Fruit fly (Drosophila melanogaster) whole organism, embryonic: Measurements from ENCODE around the gene NC2beta.

Experiments
- Aef1 ChIP-seq: fragments of 200-800 bp; sonication (Bioruptor generic); IDR thresholded peaks from 3 replicates; pipeline ENCODE4 v1.3.6; 2022; ENCODE audit warnings: missing biosample characterization, missing genetic modification characterization
- B-H1 ChIP-seq: fragments of 200-800 bp; sonication (Bioruptor generic); IDR thresholded peaks from 3 replicates; pipeline ENCODE4 v1.3.6; 2022; ENCODE audit warnings: missing biosample characterization, missing genetic modification characterization
- Bgb ChIP-seq: fragments of 200-800 bp; sonication (Bioruptor generic); IDR thresholded peaks from 2 replicates; pipeline ENCODE4 v1.3.6; 2022; ENCODE audit warnings: missing biosample characterization, missing genetic modification characterization; ENCODE audit not compliant: partially characterized antibody
- Blimp-1 ChIP-seq: fragments of 200-800 bp; sonication (Bioruptor generic); optimal IDR thresholded peaks from 3 replicates; lab custom pipeline; 2018; ENCODE audit warnings: missing biosample characterization, missing genetic modification characterization, mild to moderate bottlenecking, moderate library complexity, missing genetic modification reagents
- CG10565 ChIP-seq: fragments of 200-800 bp; sonication (Bioruptor generic); optimal IDR thresholded peaks from 3 replicates; lab custom pipeline; 2016; ENCODE audit warnings: missing biosample characterization, mild to moderate bottlenecking, missing genetic modification characterization
- CG11093 ChIP-seq: fragments of 200-800 bp; sonication (Bioruptor generic); IDR thresholded peaks from 3 replicates; pipeline ENCODE4 v1.3.6; 2022; ENCODE audit warnings: missing biosample characterization, missing genetic modification characterization
- CG12769 ChIP-seq: fragments of 200-800 bp; sonication (Bioruptor generic); optimal IDR thresholded peaks from 2 replicates; lab custom pipeline; 2019; ENCODE audit warnings: missing biosample characterization, mild to moderate bottlenecking, missing genetic modification characterization, moderate library complexity
- CG14860 ChIP-seq: fragments of 200-800 bp; sonication (Bioruptor generic); IDR thresholded peaks from 3 replicates; pipeline ENCODE4 v1.3.6; 2022; ENCODE audit warnings: missing biosample characterization, missing genetic modification characterization; ENCODE audit not compliant: partially characterized antibody
- CG18619 ChIP-seq: fragments of 200-800 bp; sonication (Bioruptor generic); optimal IDR thresholded peaks from 3 replicates; lab custom pipeline; 2017; ENCODE audit warnings: missing biosample characterization, mild to moderate bottlenecking, missing genetic modification characterization
- CG34224 ChIP-seq: fragments of 200-800 bp; sonication (Bioruptor generic); IDR thresholded peaks from 3 replicates; pipeline ENCODE4 v1.3.6; 2022; ENCODE audit warnings: missing biosample characterization, missing genetic modification characterization; ENCODE audit not compliant: partially characterized antibody
- CG4360 ChIP-seq: fragments of 200-800 bp; sonication (Bioruptor generic); IDR thresholded peaks from 2 replicates; pipeline ENCODE4 v1.3.6; 2022; ENCODE audit warnings: missing biosample characterization, missing genetic modification characterization
- CG6654 ChIP-seq: fragments of 200-800 bp; sonication (Bioruptor generic); optimal IDR thresholded peaks from 2 replicates; lab custom pipeline; 2017; ENCODE audit warnings: missing biosample characterization, mild to moderate bottlenecking, missing genetic modification characterization
- CG7372 ChIP-seq: fragments of 200-800 bp; sonication (Bioruptor generic); IDR thresholded peaks from 2 replicates; pipeline ENCODE4 v1.3.6; 2022; ENCODE audit warnings: missing biosample characterization, missing genetic modification characterization
- CG7556 ChIP-seq: fragments of 200-800 bp; sonication (Bioruptor generic); optimal IDR thresholded peaks from 2 replicates; lab custom pipeline; 2017; ENCODE audit warnings: missing biosample characterization, mild to moderate bottlenecking, missing genetic modification characterization
- Deaf1 ChIP-seq: fragments of 200-800 bp; optimal IDR thresholded peaks from 3 replicates; lab custom pipeline; 2019; ENCODE audit warnings: missing biosample characterization, mild to moderate bottlenecking, missing genetic modification characterization, moderate library complexity
- Dll ChIP-seq: fragments of 200-800 bp; sonication (Bioruptor generic); IDR thresholded peaks from 4 replicates; pipeline ENCODE4 v1.3.6; 2022; ENCODE audit warnings: missing biosample characterization, missing genetic modification characterization; ENCODE audit not compliant: partially characterized antibody
- E2f1 ChIP-seq: fragments of 200-800 bp; sonication (Bioruptor generic); IDR thresholded peaks from 2 replicates; pipeline ENCODE4 v1.3.6; 2022; ENCODE audit warnings: missing biosample characterization, missing genetic modification characterization
- E2f2 ChIP-seq: fragments of 200-800 bp; sonication (Bioruptor generic); IDR thresholded peaks from 2 replicates; pipeline ENCODE4 v1.3.6; 2022; ENCODE audit warnings: missing biosample characterization, missing genetic modification characterization
- Ets65A ChIP-seq: fragments of 200-800 bp; sonication (Bioruptor generic); peaks from one replicate; lab custom pipeline; 2016; ENCODE audit warnings: missing biosample characterization, missing genetic modification characterization
- Gug ChIP-seq: fragments of 200-800 bp; sonication (Bioruptor generic); IDR thresholded peaks from 4 replicates; pipeline ENCODE4 v1.3.6; 2022; ENCODE audit warnings: missing biosample characterization, missing genetic modification characterization
- NC2β ChIP-seq: fragments of 200-800 bp; sonication (Bioruptor generic); optimal IDR thresholded peaks from 2 replicates; lab custom pipeline; 2016; ENCODE audit warnings: missing biosample characterization, missing genetic modification characterization
- Sox102F ChIP-seq: fragments of 200-800 bp; sonication (Bioruptor generic); optimal IDR thresholded peaks from 2 replicates; lab custom pipeline; 2018; ENCODE audit warnings: missing biosample characterization, mild to moderate bottlenecking, missing genetic modification characterization, moderate library complexity
- Ssrp ChIP-seq: fragments of 200-800 bp; sonication (Bioruptor generic); optimal IDR thresholded peaks from 2 replicates; lab custom pipeline; 2018; ENCODE audit warnings: missing biosample characterization, mild to moderate bottlenecking, missing genetic modification characterization, moderate library complexity
- ap ChIP-seq: fragments of 200-800 bp; sonication (Bioruptor generic); IDR thresholded peaks from 2 replicates; pipeline ENCODE4 v1.3.6; 2022; ENCODE audit warnings: missing biosample characterization, missing genetic modification characterization
- bbx ChIP-seq: fragments of 200-800 bp; sonication (Bioruptor generic); IDR thresholded peaks from 2 replicates; pipeline ENCODE4 v1.3.6; 2022; ENCODE audit warnings: missing biosample characterization, missing genetic modification characterization; ENCODE audit not compliant: partially characterized antibody
- chinmo ChIP-seq: fragments of 200-800 bp; sonication (Bioruptor generic); IDR thresholded peaks from 4 replicates; pipeline ENCODE4 v1.3.6; 2022; ENCODE audit warnings: missing biosample characterization, missing genetic modification characterization; ENCODE audit not compliant: partially characterized antibody
- chm ChIP-seq: fragments of 200-800 bp; sonication (Bioruptor generic); IDR thresholded peaks from 2 replicates; pipeline ENCODE4 v1.3.6; 2022; ENCODE audit warnings: missing biosample characterization, missing genetic modification characterization
- ci ChIP-seq: fragments of 200-800 bp; sonication (Bioruptor generic); IDR thresholded peaks from 3 replicates; pipeline ENCODE4 v1.3.6; 2022; ENCODE audit warnings: missing biosample characterization, missing genetic modification characterization
- fd64A ChIP-seq: fragments of 200-800 bp; sonication (Bioruptor generic); optimal IDR thresholded peaks from 3 replicates; lab custom pipeline; 2018; ENCODE audit warnings: missing biosample characterization, mild to moderate bottlenecking, missing genetic modification characterization
- lab ChIP-seq: fragments of 200-800 bp; sonication (Bioruptor generic); optimal IDR thresholded peaks from 3 replicates; lab custom pipeline; 2017; ENCODE audit warnings: missing biosample characterization, missing genetic modification characterization, mild to moderate bottlenecking, moderate library complexity, missing genetic modification reagents
- nerfin-1 ChIP-seq: fragments of 200-800 bp; sonication (Bioruptor generic); optimal IDR thresholded peaks from 3 replicates; lab custom pipeline; 2019; ENCODE audit warnings: missing biosample characterization, mild to moderate bottlenecking, missing genetic modification characterization, moderate library complexity
- oc ChIP-seq: fragments of 200-800 bp; sonication (Bioruptor generic); optimal IDR thresholded peaks from 2 replicates; lab custom pipeline; 2018; ENCODE audit warnings: missing biosample characterization, mild to moderate bottlenecking, missing genetic modification characterization, moderate library complexity
- rib ChIP-seq: fragments of 200-800 bp; sonication (Bioruptor generic); IDR thresholded peaks from 2 replicates; pipeline ENCODE4 v1.3.6; 2022; ENCODE audit warnings: missing biosample characterization, missing genetic modification characterization
- run ChIP-seq: fragments of 200-800 bp; sonication (Bioruptor generic); optimal IDR thresholded peaks from 3 replicates; lab custom pipeline; 2018; ENCODE audit warnings: missing biosample characterization, mild to moderate bottlenecking, missing genetic modification characterization
- sd ChIP-seq: fragments of 200-800 bp; sonication (Bioruptor generic); optimal IDR thresholded peaks from 3 replicates; lab custom pipeline; 2018; ENCODE audit warnings: missing biosample characterization, mild to moderate bottlenecking, missing genetic modification characterization, moderate library complexity
- trem ChIP-seq: fragments of 200-800 bp; optimal IDR thresholded peaks from 3 replicates; lab custom pipeline; 2019; ENCODE audit warnings: missing biosample characterization, mild to moderate bottlenecking, missing genetic modification characterization, moderate library complexity
- vnd ChIP-seq: fragments of 200-800 bp; sonication (Bioruptor generic); IDR thresholded peaks from 3 replicates; pipeline ENCODE4 v1.3.6; 2022; ENCODE audit warnings: missing biosample characterization, missing genetic modification characterization; ENCODE audit not compliant: partially characterized antibody
- vvl ChIP-seq: fragments of 200-800 bp; sonication (Bioruptor generic); IDR thresholded peaks from 2 replicates; pipeline ENCODE4 v1.3.6; 2022; ENCODE audit warnings: missing biosample characterization, missing genetic modification characterization

Gene NC2beta

dm6 chr2L:14997370-14997769 lies 10.2 kb upstream of the NC2beta start, which contains the start of gene mol (continued):
- TF ChIP-seq CG14860 (GFP tag; lab: Robert Waterston, UW): no peak
- TF ChIP-seq ap (GFP tag; lab: Robert Waterston, UW): no peak
- TF ChIP-seq Deaf1 (tag; lab: Kevin White, UChicago): peak; percentile 11
- TF ChIP-seq Ssrp (tag; lab: Kevin White, UChicago): no peak
- no peak for TF ChIP-seq CG12769 (tag; lab: Kevin White, UChicago)
- TF ChIP-seq CG4360: no peak
- TF ChIP-seq Dll (GFP tag; lab: Robert Waterston, UW): 0 out of 4 replicates have a peak, but pooled peaks have one; percentile 16
- TF ChIP-seq Bgb (GFP tag; lab: Robert Waterston, UW): 0 out of 2 replicates have a peak, but pooled peaks have one; percentile 17
- TF ChIP-seq CG34224 (GFP tag; lab: Robert Waterston, UW): 0 out of 3 replicates have a peak, but pooled peaks have one; percentile 16
- TF ChIP-seq E2f2: 0 out of 2 replicates have a peak, but pooled peaks have one; percentile 18
- TF ChIP-seq E2f1: no peak
- TF ChIP-seq Ets65A: peak; percentile 64
- 0 out of 4 replicates have a peak, but pooled peaks have one; percentile 71 for TF ChIP-seq chinmo (GFP tag; lab: Robert Waterston, UW)
- peak; percentile 15 for TF ChIP-seq lab (GFP tag; lab: Kevin White, UChicago)
- TF ChIP-seq B-H1 (GFP tag; lab: Robert Waterston, UW): no peak
- peak; percentile 63 for TF ChIP-seq Blimp-1 (GFP tag; lab: Kevin White, UChicago)
- TF ChIP-seq bbx (GFP tag; lab: Robert Waterston, UW): peak; percentile 26; the same call in 1 of the 2 replicates
- peak; percentile 17 for TF ChIP-seq oc
- TF ChIP-seq ci (GFP tag; lab: Robert Waterston, UW): 0 out of 3 replicates have a peak, but pooled peaks have one; percentile 42

dm6 chr2L:15000360-15000759 lies 7.3 kb upstream of the NC2beta start:
- 0 out of 4 replicates have a peak, but pooled peaks have one; percentile 67 for TF ChIP-seq chinmo (GFP tag; lab: Robert Waterston, UW)
- no peak for TF ChIP-seq fd64A (GFP tag; lab: Kevin White, UChicago)
- TF ChIP-seq run (tag; lab: Kevin White, UChicago): no peak
- TF ChIP-seq bbx (GFP tag; lab: Robert Waterston, UW): no peak
- TF ChIP-seq CG7372 (GFP tag; lab: Robert Waterston, UW): 0 out of 2 replicates have a peak, but pooled peaks have one; percentile 15
- TF ChIP-seq Sox102F (GFP tag; lab: Kevin White, UChicago): no peak
- no peak for TF ChIP-seq vnd (GFP tag; lab: Robert Waterston, UW)
- no peak for TF ChIP-seq CG10565 (GFP tag; lab: Kevin White, UChicago)
- no peak for TF ChIP-seq trem (tag; lab: Kevin White, UChicago)
- TF ChIP-seq CG11093 (GFP tag; lab: Robert Waterston, UW): no peak
- 0 out of 2 replicates have a peak, but pooled peaks have one; percentile 18 for TF ChIP-seq rib (GFP tag; lab: Robert Waterston, UW)
- peak; percentile 78 for TF ChIP-seq sd (tag; lab: Kevin White, UChicago)
- no peak for TF ChIP-seq NC2β (GFP tag; lab: Kevin White, UChicago)
- TF ChIP-seq chm (GFP tag; lab: Robert Waterston, UW): no peak
- TF ChIP-seq Ets65A: peak; percentile 3
- 0 out of 2 replicates have a peak, but pooled peaks have one; percentile 20 for TF ChIP-seq vvl (GFP tag; lab: Robert Waterston, UW)
- no peak for TF ChIP-seq CG18619 (GFP tag; lab: Kevin White, UChicago)
- TF ChIP-seq Aef1: no peak
- no peak for TF ChIP-seq CG7556 (GFP tag; lab: Kevin White, UChicago)
- TF ChIP-seq Gug: no peak
- TF ChIP-seq CG6654: no peak
- TF ChIP-seq nerfin-1 (tag; lab: Kevin White, UChicago): no peak
